Worm (Caenorhabditis elegans): ENCODE results near the gene R04A9.3.

- no peak for TF ChIP-seq flt-1 (GFP tag; IDR thresholded peaks at IDR 0.05)
- no peak for TF ChIP-seq ama-1 (optimal IDR thresholded peaks at IDR 0.05)
- no peak for TF ChIP-seq ceh-13 (GFP tag; optimal IDR thresholded peaks at IDR 0.05)
- TF ChIP-seq ceh-36 (tag; optimal IDR thresholded peaks at IDR 0.05) = no peak
- TF ChIP-seq hmg-4 (GFP tag; optimal IDR thresholded peaks at IDR 0.05) = no peak
- TF ChIP-seq F13C5.2 (tag; optimal IDR thresholded peaks at IDR 0.05) = no peak
- no peak for TF ChIP-seq hnd-1 (tag; optimal IDR thresholded peaks at IDR 0.05)
- TF ChIP-seq ets-7 (tag; optimal IDR thresholded peaks at IDR 0.05) = no peak
- no peak for TF ChIP-seq tbx-11 (GFP tag; IDR thresholded peaks at IDR 0.05)
- TF ChIP-seq pes-1 (GFP tag; IDR thresholded peaks at IDR 0.05) = no peak
- no peak for TF ChIP-seq B0310.2 (tag; optimal IDR thresholded peaks at IDR 0.05)
- TF ChIP-seq scrt-1 (GFP tag; IDR thresholded peaks at IDR 0.05) = no peak
- TF ChIP-seq sea-1 (GFP tag; conservative IDR thresholded peaks at IDR 0.05) = no peak
- TF ChIP-seq hmbx-1 (tag; optimal IDR thresholded peaks at IDR 0.05) = no peak
Measured at ce11 chrX:402951-403350, 22.5 kb upstream of the R04A9.3 start.

All from whole organism, early embryonic.